Worm (Caenorhabditis elegans) whole organism, mixed stage, embryonic: ENCODE data around the gene Y53G8AR.8.

ENCODE experiments used
- blmp-1 ChIP-seq: fragments of 150-350 bp; optimal IDR thresholded peaks from 2 replicates; lab custom pipeline; 2014; ENCODE audit warnings: missing biosample characterization, missing genetic modification characterization
- ceh-39 ChIP-seq: fragments of 150-350 bp; optimal IDR thresholded peaks from 2 replicates; lab custom pipeline; 2014; ENCODE audit warnings: missing biosample characterization, missing genetic modification characterization
- elt-1 ChIP-seq: sonication (generic microtip); optimal IDR thresholded peaks from 2 replicates; lab custom pipeline; 2017; ENCODE audit warnings: missing genetic modification characterization, mild to moderate bottlenecking, missing compliant biosample characterization, antibody characterized with exemption, moderate library complexity, borderline replicate concordance; ENCODE audit not compliant: insufficient read depth
- lin-13 ChIP-seq: fragments of 150-350 bp; optimal IDR thresholded peaks from 2 replicates; lab custom pipeline; 2014; ENCODE audit warnings: missing biosample characterization, missing genetic modification characterization
- mep-1 ChIP-seq: fragments of 150-350 bp; optimal IDR thresholded peaks from 2 replicates; lab custom pipeline; 2017; ENCODE audit warnings: missing biosample characterization, missing genetic modification reagents, missing genetic modification characterization, inconsistent platforms
- nhr-12 ChIP-seq: fragments of 150-350 bp; optimal IDR thresholded peaks from 2 replicates; lab custom pipeline; 2014; ENCODE audit warnings: missing biosample characterization, missing genetic modification characterization
- nhr-237 ChIP-seq: fragments of 150-350 bp; optimal IDR thresholded peaks from 2 replicates; lab custom pipeline; 2014; ENCODE audit warnings: missing biosample characterization, missing genetic modification characterization
- nhr-28 ChIP-seq: fragments of 150-350 bp; optimal IDR thresholded peaks from 2 replicates; lab custom pipeline; 2014; ENCODE audit warnings: missing biosample characterization, missing genetic modification characterization
- pha-4 ChIP-seq: fragments of 150-350 bp; optimal IDR thresholded peaks from 2 replicates; lab custom pipeline; 2018; ENCODE audit warnings: missing biosample characterization, missing genetic modification reagents, missing genetic modification characterization
- unc-62 ChIP-seq: fragments of 150-350 bp; optimal IDR thresholded peaks from 2 replicates; lab custom pipeline; 2014; ENCODE audit warnings: missing biosample characterization, missing genetic modification reagents, missing genetic modification characterization

DNA sequence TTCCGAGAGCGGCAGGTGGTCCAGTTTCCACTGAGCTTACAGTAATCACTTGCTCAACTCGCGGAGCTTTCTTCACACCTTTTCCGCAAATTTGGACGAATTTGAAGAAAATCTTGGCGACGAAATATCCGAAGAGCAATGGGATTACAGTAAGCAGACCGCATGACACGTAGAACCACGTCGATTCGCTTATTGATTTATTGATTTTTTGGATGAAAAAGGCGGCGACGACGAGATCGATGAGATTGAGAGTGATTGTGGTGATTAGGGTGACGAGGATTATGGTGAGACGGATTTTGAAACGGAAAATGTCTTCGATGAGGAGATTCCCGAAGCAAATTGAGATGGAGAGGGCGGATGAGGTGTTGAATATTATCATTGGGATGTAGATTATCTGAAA, 30.4 kb downstream of the Y53G8AR.8 start:
- TF ChIP-seq mep-1 (tag; lab: Kevin White, UChicago) = no peak
- no peak for TF ChIP-seq nhr-28 (tag; lab: Kevin White, UChicago)
- TF ChIP-seq nhr-237 (tag; lab: Kevin White, UChicago) = no peak
- no peak for TF ChIP-seq nhr-12 (tag; lab: Kevin White, UChicago)
- no peak for TF ChIP-seq lin-13
- TF ChIP-seq blmp-1 = no peak
- TF ChIP-seq ceh-39 = no peak
- TF ChIP-seq elt-1 (tag; lab: Kevin White, UChicago) = no peak
- no peak for TF ChIP-seq unc-62 (GFP tag; lab: Kevin White, UChicago)
- TF ChIP-seq pha-4 (tag; lab: Kevin White, UChicago) = no peak
